Worm (Caenorhabditis elegans) whole organism, mixed stage, embryonic: ENCODE results near the gene madf-11.

Experiments
- M03D4.4 ChIP-seq: sonication (generic microtip); optimal IDR thresholded peaks from 2 replicates; lab custom pipeline; 2017; ENCODE audit warnings: mild to moderate bottlenecking, missing genetic modification characterization, missing compliant biosample characterization
- bed-3 ChIP-seq: fragments of 200-800 bp; sonication (Bioruptor generic); optimal IDR thresholded peaks from 3 replicates; lab custom pipeline; 2018; ENCODE audit warnings: mild to moderate bottlenecking, missing genetic modification characterization, moderate library complexity, missing compliant biosample characterization
- ceh-39 ChIP-seq: fragments of 150-350 bp; optimal IDR thresholded peaks from 2 replicates; lab custom pipeline; 2014; ENCODE audit warnings: missing biosample characterization, missing genetic modification characterization
- elt-1 ChIP-seq: sonication (generic microtip); optimal IDR thresholded peaks from 2 replicates; lab custom pipeline; 2017; ENCODE audit warnings: missing genetic modification characterization, mild to moderate bottlenecking, missing compliant biosample characterization, antibody characterized with exemption, moderate library complexity, borderline replicate concordance; ENCODE audit not compliant: insufficient read depth
- lin-13 ChIP-seq: fragments of 150-350 bp; optimal IDR thresholded peaks from 2 replicates; lab custom pipeline; 2014; ENCODE audit warnings: missing biosample characterization, missing genetic modification characterization
- mab-5 ChIP-seq: fragments of 150-350 bp; optimal IDR thresholded peaks from 2 replicates; lab custom pipeline; 2014; ENCODE audit warnings: missing biosample characterization, missing genetic modification characterization
- mls-2 ChIP-seq: sonication (generic microtip); optimal IDR thresholded peaks from 2 replicates; lab custom pipeline; 2016; ENCODE audit warnings: mild to moderate bottlenecking, missing genetic modification characterization, moderate library complexity, missing compliant biosample characterization
- nhr-237 ChIP-seq: fragments of 150-350 bp; optimal IDR thresholded peaks from 2 replicates; lab custom pipeline; 2014; ENCODE audit warnings: missing biosample characterization, missing genetic modification characterization
- nhr-28 ChIP-seq: fragments of 150-350 bp; optimal IDR thresholded peaks from 2 replicates; lab custom pipeline; 2014; ENCODE audit warnings: missing biosample characterization, missing genetic modification characterization
- sem-2 ChIP-seq: fragments of 200-800 bp; sonication (Bioruptor generic); optimal IDR thresholded peaks from 2 replicates; lab custom pipeline; 2018; ENCODE audit warnings: mild to moderate bottlenecking, missing genetic modification characterization, missing compliant biosample characterization
- snpc-4 ChIP-seq: fragments of 150-350 bp; optimal IDR thresholded peaks from 2 replicates; lab custom pipeline; 2014; ENCODE audit warnings: missing biosample characterization, missing genetic modification characterization
- tbx-8 ChIP-seq: fragments of 200-800 bp; sonication (Bioruptor generic); optimal IDR thresholded peaks from 2 replicates; lab custom pipeline; 2018; ENCODE audit warnings: mild to moderate bottlenecking, missing genetic modification characterization, moderate library complexity, missing compliant biosample characterization
- unc-39 ChIP-seq: fragments of 150-350 bp; optimal IDR thresholded peaks from 2 replicates; lab custom pipeline; 2014; ENCODE audit warnings: missing biosample characterization, missing genetic modification characterization
- ztf-11 ChIP-seq: fragments of 150-350 bp; optimal IDR thresholded peaks from 2 replicates; lab custom pipeline; 2014; ENCODE audit warnings: missing biosample characterization, missing genetic modification characterization

DNA sequence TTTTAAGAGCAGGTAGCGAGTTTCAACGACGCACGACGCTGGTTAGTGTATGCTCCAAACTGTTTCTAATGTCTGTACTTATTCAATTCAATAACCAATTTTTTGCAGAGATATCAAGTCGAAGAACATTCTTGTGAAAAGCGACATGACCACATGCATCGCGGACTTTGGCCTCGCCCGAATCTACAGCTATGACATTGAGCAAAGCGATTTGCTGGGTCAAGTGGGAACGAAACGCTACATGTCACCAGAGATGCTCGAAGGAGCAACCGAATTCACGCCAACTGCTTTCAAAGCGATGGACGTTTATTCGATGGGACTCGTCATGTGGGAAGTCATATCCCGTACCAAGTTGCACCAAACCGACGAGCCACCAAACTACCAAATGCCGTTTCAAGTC, 27.1 kb upstream of the madf-11 start:
- TF ChIP-seq elt-1 (tag; lab: Kevin White, UChicago) (no peak), nhr-237 (tag; lab: Kevin White, UChicago) (no peak), mab-5 (tag; lab: Kevin White, UChicago) (no peak), M03D4.4 (tag; lab: Kevin White, UChicago) (no peak), nhr-28 (tag; lab: Kevin White, UChicago) (no peak), snpc-4 (tag; lab: Kevin White, UChicago) (no peak), ztf-11 (tag; lab: Kevin White, UChicago) (no peak), bed-3 (GFP tag; lab: Kevin White, UChicago) (no peak), ceh-39 (no peak), tbx-8 (GFP tag; lab: Kevin White, UChicago) (no peak), unc-39 (tag; lab: Kevin White, UChicago) (no peak), sem-2 (GFP tag; lab: Kevin White, UChicago) (no peak), lin-13 (no peak), mls-2 (tag; lab: Kevin White, UChicago) (no peak)
